Worm (Caenorhabditis elegans): ENCODE data around the gene mrps-5.

mrps-5 gene

ce11 chrV:12551638-12552478 lies 11.4 kb upstream of the mrps-5 start:
- TF ChIP-seq ceh-8 (GFP tag; optimal IDR thresholded peaks at IDR 0.05) = no peak
- TF ChIP-seq fkh-4 (tag; optimal IDR thresholded peaks at IDR 0.05; ENCODE audit: borderline replicate concordance) = no peak
- TF ChIP-seq mep-1 (tag; optimal IDR thresholded peaks at IDR 0.05) = peak; percentile 14
- TF ChIP-seq lin-14 (GFP tag; optimal IDR thresholded peaks at IDR 0.05) = peak; percentile 37
- TF ChIP-seq alr-1 (tag; optimal IDR thresholded peaks at IDR 0.05; ENCODE audit: borderline replicate concordance) = no peak
- no peak for TF ChIP-seq lin-13 (GFP tag; optimal IDR thresholded peaks at IDR 0.05)
- no peak for TF ChIP-seq ceh-90 (tag; optimal IDR thresholded peaks at IDR 0.05)
- peak; percentile 81 for TF ChIP-seq aly-2 (tag; optimal IDR thresholded peaks at IDR 0.05)
- no peak for TF ChIP-seq nhr-28 (tag; optimal IDR thresholded peaks at IDR 0.05)
- TF ChIP-seq ama-1 (optimal IDR thresholded peaks at IDR 0.05) = peak; percentile 92
- peak; percentile 31 for TF ChIP-seq nhr-47 (tag; optimal IDR thresholded peaks at IDR 0.05)
- TF ChIP-seq dsc-1 (tag; optimal IDR thresholded peaks at IDR 0.05) = peak; percentile 21
- no peak for TF ChIP-seq C34B4.2 (tag; optimal IDR thresholded peaks at IDR 0.05)
- no peak for TF ChIP-seq F16B12.6 (tag; optimal IDR thresholded peaks at IDR 0.05)
- TF ChIP-seq efl-3 (GFP tag; optimal IDR thresholded peaks at IDR 0.05) = no peak
- no peak for TF ChIP-seq ceh-82 (tag; optimal IDR thresholded peaks at IDR 0.05)
- TF ChIP-seq mef-2 (tag; optimal IDR thresholded peaks at IDR 0.05) = no peak
- TF ChIP-seq fkh-8 (tag; optimal IDR thresholded peaks at IDR 0.05) = no peak
- no peak for TF ChIP-seq fkh-10 (GFP tag; optimal IDR thresholded peaks at IDR 0.05)
- TF ChIP-seq skn-1 (tag; optimal IDR thresholded peaks at IDR 0.05) = no peak
- TF ChIP-seq nhr-77 (tag; optimal IDR thresholded peaks at IDR 0.05) = no peak
- no peak for TF ChIP-seq pqm-1 (tag; optimal IDR thresholded peaks at IDR 0.05)
- no peak for TF ChIP-seq tlp-1 (tag; optimal IDR thresholded peaks at IDR 0.05)
- TF ChIP-seq nhr-90 (tag; optimal IDR thresholded peaks at IDR 0.05; ENCODE audit: poor library complexity) = peak; percentile 49
- no peak for TF ChIP-seq ceh-88 (GFP tag; IDR thresholded peaks at IDR 0.05)
- peak; percentile 41 for TF ChIP-seq C16A3.4 (tag; optimal IDR thresholded peaks at IDR 0.05)
- TF ChIP-seq ztf-4 (tag; optimal IDR thresholded peaks at IDR 0.05) = peak; percentile 38
- TF ChIP-seq hlh-17 (GFP tag; optimal IDR thresholded peaks at IDR 0.05; ENCODE audit: borderline replicate concordance) = no peak
- no peak for TF ChIP-seq isw-1 (GFP tag; IDR thresholded peaks at IDR 0.05)
- no peak for TF ChIP-seq efl-1 (optimal IDR thresholded peaks at IDR 0.05)
- peak in 1 of 2 experiments; percentile 91 for TF ChIP-seq efl-1 (GFP tag; optimal IDR thresholded peaks at IDR 0.05 in 1 of 2)
- TF ChIP-seq Y116A8C.19 (tag; optimal IDR thresholded peaks at IDR 0.05; ENCODE audit: borderline replicate concordance) = no peak
- TF ChIP-seq egl-27 (tag; optimal IDR thresholded peaks at IDR 0.05) = no peak
- no peak for TF ChIP-seq ets-5 (GFP tag; IDR thresholded peaks at IDR 0.05)
- peak in 1 of 2 experiments; percentile 20 for TF ChIP-seq lin-35 (GFP tag; optimal IDR thresholded peaks at IDR 0.05)
- peak; percentile 40 for TF ChIP-seq blmp-1 (tag; optimal IDR thresholded peaks at IDR 0.05)
- peak; percentile 35 for TF ChIP-seq nhr-19 (GFP tag; conservative IDR thresholded peaks at IDR 0.05)
- TF ChIP-seq C04F5.9 (tag; optimal IDR thresholded peaks at IDR 0.05) = no peak
- peak; percentile 63; the same call in 1 of the 2 replicates for TF ChIP-seq grh-1 (GFP tag; IDR thresholded peaks at IDR 0.05)
- TF ChIP-seq pax-3 (tag; optimal IDR thresholded peaks at IDR 0.05) = peak; percentile 55
- no peak for TF ChIP-seq xbp-1 (tag; optimal IDR thresholded peaks at IDR 0.05)
- no peak for TF ChIP-seq lin-15B (tag; optimal IDR thresholded peaks at IDR 0.05)
- TF ChIP-seq aha-1 (tag; optimal IDR thresholded peaks at IDR 0.05) = no peak
- TF ChIP-seq jun-1 (tag; optimal IDR thresholded peaks at IDR 0.05) = peak; percentile 31
- peak in 1 of 3 experiments; percentile 5 for TF ChIP-seq dpl-1 (GFP tag; optimal IDR thresholded peaks at IDR 0.05)
- TF ChIP-seq lin-39 (tag; optimal IDR thresholded peaks at IDR 0.05) = no peak
- peak in 5 of 6 experiments; percentile 34 to 72 (median 55) for TF ChIP-seq elt-3 (tag; optimal IDR thresholded peaks at IDR 0.05)
- peak; percentile 94 for TF ChIP-seq nhr-85 (tag)
- TF ChIP-seq tbx-2 (tag; optimal IDR thresholded peaks at IDR 0.05) = peak; percentile 28
- TF ChIP-seq egl-13 (tag; optimal IDR thresholded peaks at IDR 0.05) = no peak
- TF ChIP-seq zip-4 (GFP tag; optimal IDR thresholded peaks at IDR 0.05) = no peak
- no peak for TF ChIP-seq unc-86 (tag; optimal IDR thresholded peaks at IDR 0.05)

Data from whole organism, L1 larva.